Worm (Caenorhabditis elegans) whole organism, young adult: ENCODE measurements around the gene Y75B12A.2.

ENCODE experiments used
- B0035.1 ChIP-seq: sonication (generic microtip); optimal IDR thresholded peaks from 2 replicates; lab custom pipeline; 2016; ENCODE audit warnings: missing genetic modification characterization, mild to moderate bottlenecking, missing compliant biosample characterization, missing genotype, missing genetic modification reagents
- B0261.1 ChIP-seq: sonication (generic microtip); optimal IDR thresholded peaks from 2 replicates; lab custom pipeline; 2016; ENCODE audit warnings: mild to moderate bottlenecking, missing genetic modification characterization, moderate library complexity, missing compliant biosample characterization
- F57C9.4 ChIP-seq: sonication (generic microtip); optimal IDR thresholded peaks from 2 replicates; lab custom pipeline; 2017; ENCODE audit warnings: mild to moderate bottlenecking, missing genetic modification characterization, missing compliant biosample characterization
- unc-62 ChIP-seq: fragments of 150-350 bp; optimal IDR thresholded peaks from 2 replicates; lab custom pipeline; 2014; ENCODE audit warnings: missing biosample characterization, missing genetic modification reagents, missing genetic modification characterization
- ztf-18 ChIP-seq: sonication (generic microtip); optimal IDR thresholded peaks from 2 replicates; lab custom pipeline; 2016; ENCODE audit warnings: missing genotype, mild to moderate bottlenecking, missing genetic modification characterization, missing compliant biosample characterization

DNA sequence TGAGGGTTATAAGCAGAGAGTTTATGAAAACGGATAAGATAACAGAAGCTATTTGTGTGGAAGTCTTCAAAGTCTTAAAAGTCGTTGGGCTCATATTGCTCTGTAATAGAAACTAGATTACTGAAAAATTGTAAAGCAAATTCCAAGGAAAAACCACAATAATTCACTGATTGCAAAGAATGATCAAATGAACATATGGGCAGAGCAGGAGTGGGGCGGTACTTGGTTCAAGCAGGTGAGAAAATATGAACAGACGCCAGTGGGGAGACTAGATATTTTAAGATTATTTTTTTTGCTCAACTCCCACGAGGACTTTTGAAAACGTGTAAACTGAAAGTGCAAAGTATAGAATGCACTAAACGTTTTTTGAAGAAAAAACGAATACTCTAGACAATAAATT is 23.1 kb downstream of the Y75B12A.2 start, which contains the start of gene str-171:
- TF ChIP-seq unc-62 (no peak), B0035.1 (tag; lab: Kevin White, UChicago) (no peak), F57C9.4 (tag; lab: Kevin White, UChicago) (no peak), ztf-18 (tag; lab: Kevin White, UChicago) (no peak), B0261.1 (tag; lab: Kevin White, UChicago) (no peak)
